Worm (Caenorhabditis elegans): Measurements from ENCODE around the gene tni-4.
"Not testable (repeated sequence)": the region's sequence is repeated elsewhere in the genome, so short reads cannot be mapped to it uniquely, and the experiment has no call there.

ce11 chrIV:5162941-5163340, 41.5 kb upstream of the tni-4 start, which contains the start of the genes nspd-3 and C24D10.2:
- not testable (repeated sequence) for TF ChIP-seq ztf-4 (tag; optimal IDR thresholded peaks at IDR 0.05); unc-30 (tag; optimal IDR thresholded peaks at IDR 0.05); lsy-2 (tag; optimal IDR thresholded peaks at IDR 0.05); pax-3 (tag; optimal IDR thresholded peaks at IDR 0.05); ama-1 (optimal IDR thresholded peaks at IDR 0.05); elt-2 (tag; optimal IDR thresholded peaks at IDR 0.05); snpc-4 (tag; optimal IDR thresholded peaks at IDR 0.05); C34B4.2 (tag; optimal IDR thresholded peaks at IDR 0.05); pqm-1 (tag; optimal IDR thresholded peaks at IDR 0.05)
